Worm (Caenorhabditis elegans): ENCODE data around the gene twk-14.

ce11 chrV:12412321-12412720 is 16.8 kb upstream of the twk-14 start:
- TF ChIP-seq W03F9.2 (tag; optimal IDR thresholded peaks at IDR 0.05) (no peak), him-1 (tag; optimal IDR thresholded peaks at IDR 0.05) (no peak), dao-5 (tag; optimal IDR thresholded peaks at IDR 0.05) (no peak)
